Fruit fly (Drosophila melanogaster): Measurements from ENCODE around the gene CG9213.
A peak's percentile ranks its signal among the peaks of the same experiment; 100 is the strongest.

Gene CG9213

dm6 chrX:15555945-15556344 is 18.4 kb downstream of the CG9213 start, which contains the start of gene CG42300:
CG42300 (minus strand) TSS chrX:15556045.
- TF ChIP-seq Eip75B (GFP tag; optimal IDR thresholded peaks at IDR 0.05), result no peak
- TF ChIP-seq CG6276 (GFP tag; optimal IDR thresholded peaks at IDR 0.05), result no peak
- TF ChIP-seq Hr4 (GFP tag; optimal IDR thresholded peaks at IDR 0.05), result no peak
- no peak for TF ChIP-seq CG10669 (GFP tag; optimal IDR thresholded peaks at IDR 0.05)
- TF ChIP-seq CG8632 (GFP tag; optimal IDR thresholded peaks at IDR 0.05), result no peak
- no peak for TF ChIP-seq CG6163 (GFP tag; IDR thresholded peaks at IDR 0.05)
- no peak for TF ChIP-seq Ets96B (tag; optimal IDR thresholded peaks at IDR 0.05)
- TF ChIP-seq topi (GFP tag; optimal IDR thresholded peaks at IDR 0.05), result no peak
- TF ChIP-seq eg (GFP tag; IDR thresholded peaks at IDR 0.05), result no peak
- TF ChIP-seq Met (GFP tag; optimal IDR thresholded peaks at IDR 0.05), result no peak

- TF ChIP-seq fkh (GFP tag; optimal IDR thresholded peaks at IDR 0.05) (peak; percentile 35), Ets21C (GFP tag; optimal IDR thresholded peaks at IDR 0.05) (peak; percentile 85), dsx (GFP tag; optimal IDR thresholded peaks at IDR 0.05; ENCODE audit: poor library complexity, severe bottlenecking) (peak; percentile 81), CG11762 (GFP tag; optimal IDR thresholded peaks at IDR 0.05; ENCODE audit: insufficient read depth) (peak; percentile 89), Hr4 (GFP tag; optimal IDR thresholded peaks at IDR 0.05) (peak; percentile 92), Hr39 (GFP tag; optimal IDR thresholded peaks at IDR 0.05) (peak; percentile 84), dac (GFP tag; optimal IDR thresholded peaks at IDR 0.05) (peak; percentile 91), CG15336 (GFP tag; IDR thresholded peaks at IDR 0.05) (peak; percentile 89), Eip78C (GFP tag) (peak; percentile 98), CG6792 (GFP tag; optimal IDR thresholded peaks at IDR 0.05) (peak; percentile 93), Ets96B (tag; optimal IDR thresholded peaks at IDR 0.05) (peak; percentile 88), net (GFP tag; optimal IDR thresholded peaks at IDR 0.05) (peak; percentile 95), CG10669 (GFP tag; optimal IDR thresholded peaks at IDR 0.05) (peak; percentile 91), CG8119 (GFP tag; IDR thresholded peaks at IDR 0.05) (peak; percentile 92), CG6854 (GFP tag; optimal IDR thresholded peaks at IDR 0.05) (peak; percentile 88), eg (GFP tag; IDR thresholded peaks at IDR 0.05) (peak; percentile 83), Eip93F (GFP tag; optimal IDR thresholded peaks at IDR 0.05) (peak; percentile 76), fd59A (GFP tag; optimal IDR thresholded peaks at IDR 0.05) (peak; percentile 87), CG1621 (tag; optimal IDR thresholded peaks at IDR 0.05) (peak; percentile 90), Lpt (GFP tag; optimal IDR thresholded peaks at IDR 0.05) (peak; percentile 89), Sox15 (GFP tag; optimal IDR thresholded peaks at IDR 0.05) (peak; percentile 88), cyc (GFP tag; optimal IDR thresholded peaks at IDR 0.05) (peak; percentile 85), CG6276 (GFP tag; optimal IDR thresholded peaks at IDR 0.05) (peak; percentile 91), CG8632 (GFP tag; optimal IDR thresholded peaks at IDR 0.05) (peak; percentile 91), CG4318 (GFP tag; optimal IDR thresholded peaks at IDR 0.05) (peak; percentile 91), CG3032 (tag; optimal IDR thresholded peaks at IDR 0.05) (peak; percentile 87), Met (GFP tag; optimal IDR thresholded peaks at IDR 0.05) (peak; percentile 94), Smox (GFP tag; optimal IDR thresholded peaks at IDR 0.05) (peak; percentile 93), Sox14 (GFP tag; optimal IDR thresholded peaks at IDR 0.05) (peak; percentile 94), pdm3 (GFP tag; optimal IDR thresholded peaks at IDR 0.05) (peak; percentile 92), CG10631 (GFP tag; optimal IDR thresholded peaks at IDR 0.05) (peak; percentile 87), spab (GFP tag; optimal IDR thresholded peaks at IDR 0.05) (peak; percentile 88), CG11294 (GFP tag; IDR thresholded peaks at IDR 0.05) (peak; percentile 76; the same call in 1 of the 2 replicates), CG34406 (GFP tag; optimal IDR thresholded peaks at IDR 0.05) (peak; percentile 92), Hr38 (GFP tag; optimal IDR thresholded peaks at IDR 0.05) (no peak), esn (GFP tag; optimal IDR thresholded peaks at IDR 0.05) (peak; percentile 93), OdsH (GFP tag; optimal IDR thresholded peaks at IDR 0.05) (peak; percentile 93), CG8319 (GFP tag; optimal IDR thresholded peaks at IDR 0.05) (peak; percentile 87), CG31627 (GFP tag; optimal IDR thresholded peaks at IDR 0.05) (peak; percentile 89), Blimp-1 (GFP tag; optimal IDR thresholded peaks at IDR 0.05) (peak; percentile 77), acj6 (GFP tag; optimal IDR thresholded peaks at IDR 0.05) (peak; percentile 92), CG11902 (GFP tag; optimal IDR thresholded peaks at IDR 0.05) (peak; percentile 79), topi (GFP tag; optimal IDR thresholded peaks at IDR 0.05) (peak; percentile 94), CG6808 (GFP tag; optimal IDR thresholded peaks at IDR 0.05) (peak; percentile 91), CG3919 (GFP tag; optimal IDR thresholded peaks at IDR 0.05) (peak; percentile 93), svp (GFP tag) (peak; percentile 98), CG6163 (GFP tag; IDR thresholded peaks at IDR 0.05) (peak; percentile 79)
Measured at dm6 chrX:15554256-15554678, 20.1 kb downstream of the CG9213 start, which contains the start of gene Ac13E. Ac13E (minus strand) TSS chrX:15554278.
